Fruit fly (Drosophila melanogaster) whole organism, embryonic: ENCODE results near the gene CG4611.

Source experiments
- Antp ChIP-seq: fragments of 200-800 bp; sonication (Bioruptor generic); optimal IDR thresholded peaks from 3 replicates; lab custom pipeline; 2016; ENCODE audit warnings: missing biosample characterization, missing genetic modification characterization
- CG10321 ChIP-seq: fragments of 200-800 bp; sonication (Bioruptor generic); IDR thresholded peaks from 2 replicates; pipeline ENCODE4 v1.3.6; 2022; ENCODE audit warnings: missing biosample characterization, missing genetic modification characterization
- CG11247 ChIP-seq: fragments of 200-800 bp; sonication (Bioruptor generic); IDR thresholded peaks from 2 replicates; pipeline ENCODE4 v1.3.6; 2022; ENCODE audit warnings: missing biosample characterization, missing genetic modification characterization
- CG13123 ChIP-seq: fragments of 200-800 bp; sonication (Bioruptor generic); optimal IDR thresholded peaks from 2 replicates; lab custom pipeline; 2016; ENCODE audit warnings: missing biosample characterization, missing genetic modification characterization
- CG14441 ChIP-seq: fragments of 200-800 bp; sonication (Bioruptor generic); IDR thresholded peaks from 2 replicates; pipeline ENCODE4 v1.3.6; 2022; ENCODE audit warnings: missing biosample characterization, missing genetic modification characterization
- CG14860 ChIP-seq: fragments of 200-800 bp; sonication (Bioruptor generic); IDR thresholded peaks from 3 replicates; pipeline ENCODE4 v1.3.6; 2022; ENCODE audit warnings: missing biosample characterization, missing genetic modification characterization; ENCODE audit not compliant: partially characterized antibody
- CG15073 ChIP-seq: fragments of 200-800 bp; sonication (Bioruptor generic); optimal IDR thresholded peaks from 2 replicates; lab custom pipeline; 2016; ENCODE audit warnings: missing biosample characterization, missing genetic modification characterization
- CG15696 ChIP-seq: fragments of 200-800 bp; sonication (Bioruptor generic); optimal IDR thresholded peaks from 2 replicates; lab custom pipeline; 2019; ENCODE audit warnings: missing biosample characterization, mild to moderate bottlenecking, missing genetic modification characterization, moderate library complexity
- CG1792 ChIP-seq: fragments of 200-800 bp; sonication (Bioruptor generic); optimal IDR thresholded peaks from 2 replicates; lab custom pipeline; 2016; ENCODE audit warnings: missing biosample characterization, missing genetic modification characterization
- CG2199 ChIP-seq: fragments of 200-800 bp; sonication (Bioruptor generic); IDR thresholded peaks from 3 replicates; pipeline ENCODE4 v1.3.6; 2022; ENCODE audit warnings: missing biosample characterization, missing genetic modification characterization
- CG2889 ChIP-seq: fragments of 200-800 bp; sonication (Bioruptor generic); IDR thresholded peaks from 3 replicates; pipeline ENCODE4 v1.3.6; 2022; ENCODE audit warnings: missing biosample characterization, missing genetic modification characterization
- CG3065 ChIP-seq: fragments of 200-800 bp; sonication (Bioruptor generic); optimal IDR thresholded peaks from 2 replicates; lab custom pipeline; 2016; ENCODE audit warnings: missing biosample characterization, missing genetic modification characterization
- CG32532 ChIP-seq: fragments of 200-800 bp; sonication (Bioruptor generic); IDR thresholded peaks from 2 replicates; pipeline ENCODE4 v1.3.6; 2022; ENCODE audit warnings: missing biosample characterization, missing genetic modification characterization
- CG33557 ChIP-seq: fragments of 200-800 bp; sonication (Bioruptor generic); optimal IDR thresholded peaks from 2 replicates; lab custom pipeline; 2019; ENCODE audit warnings: missing biosample characterization, mild to moderate bottlenecking, missing genetic modification characterization, moderate library complexity
- CG4360 ChIP-seq: fragments of 200-800 bp; sonication (Bioruptor generic); IDR thresholded peaks from 2 replicates; pipeline ENCODE4 v1.3.6; 2022; ENCODE audit warnings: missing biosample characterization, missing genetic modification characterization
- CG9817 ChIP-seq: fragments of 200-800 bp; sonication (Bioruptor generic); optimal IDR thresholded peaks from 2 replicates; lab custom pipeline; 2018; ENCODE audit warnings: missing biosample characterization, mild to moderate bottlenecking, missing genetic modification characterization, moderate library complexity
- Dref ChIP-seq: fragments of 200-800 bp; sonication (Bioruptor generic); IDR thresholded peaks from 2 replicates; pipeline ENCODE4 v1.3.6; 2022; ENCODE audit warnings: missing biosample characterization, missing genetic modification characterization
- Ets65A ChIP-seq: fragments of 200-800 bp; sonication (Bioruptor generic); peaks from one replicate; lab custom pipeline; 2016; ENCODE audit warnings: missing biosample characterization, missing genetic modification characterization
- GATAe ChIP-seq: fragments of 200-800 bp; sonication (Bioruptor generic); conservative IDR thresholded peaks from 2 replicates; pipeline ENCODE4 v1.3.6; 2022; ENCODE audit warnings: missing biosample characterization, missing genetic modification characterization
- H15 ChIP-seq: fragments of 200-800 bp; sonication (Bioruptor generic); IDR thresholded peaks from 3 replicates; pipeline ENCODE4 v1.3.6; 2022; ENCODE audit warnings: missing biosample characterization, missing genetic modification characterization
- H2.0 ChIP-seq: fragments of 200-800 bp; sonication (Bioruptor generic); IDR thresholded peaks from 2 replicates; pipeline ENCODE4 v1.3.6; 2022; ENCODE audit warnings: missing biosample characterization, missing genetic modification characterization
- Hand ChIP-seq: fragments of 200-800 bp; sonication (Bioruptor generic); optimal IDR thresholded peaks from 2 replicates; lab custom pipeline; 2017; ENCODE audit warnings: mild to moderate bottlenecking, missing biosample characterization, missing genetic modification reagents, missing genetic modification characterization
- Hey ChIP-seq: fragments of 200-800 bp; sonication (Bioruptor generic); optimal IDR thresholded peaks from 3 replicates; lab custom pipeline; 2018; ENCODE audit warnings: missing biosample characterization, mild to moderate bottlenecking, missing genetic modification characterization
- Hr51 ChIP-seq, 2 experiments: fragments of 200-800 bp; sonication (Bioruptor generic); optimal IDR thresholded peaks; 2 replicates in 1 of 2; 3 replicates in 1 of 2; lab custom pipeline; 2016 to 2018; ENCODE audit warnings: missing biosample characterization in 2 of 2, missing genetic modification characterization in 2 of 2, mild to moderate bottlenecking in 1 of 2, moderate library complexity in 1 of 2
- Med ChIP-seq: fragments of 200-800 bp; sonication (Bioruptor generic); peaks from one replicate; lab custom pipeline; 2016; ENCODE audit warnings: missing biosample characterization, missing genetic modification characterization, mild to moderate bottlenecking, inconsistent platforms, moderate library complexity
- Nf-YC ChIP-seq: fragments of 200-800 bp; optimal IDR thresholded peaks from 3 replicates; lab custom pipeline; 2019; ENCODE audit warnings: missing biosample characterization, mild to moderate bottlenecking, missing genetic modification characterization, moderate library complexity
- Oli ChIP-seq: fragments of 200-800 bp; sonication (Bioruptor generic); optimal IDR thresholded peaks from 2 replicates; lab custom pipeline; 2018; ENCODE audit warnings: missing biosample characterization, mild to moderate bottlenecking, missing genetic modification characterization, moderate library complexity
- PHDP ChIP-seq: fragments of 200-800 bp; sonication (Bioruptor generic); optimal IDR thresholded peaks from 3 replicates; lab custom pipeline; 2018; ENCODE audit warnings: missing biosample characterization, mild to moderate bottlenecking, missing genetic modification characterization, moderate library complexity
- Sox102F ChIP-seq: fragments of 200-800 bp; sonication (Bioruptor generic); optimal IDR thresholded peaks from 2 replicates; lab custom pipeline; 2018; ENCODE audit warnings: missing biosample characterization, mild to moderate bottlenecking, missing genetic modification characterization, moderate library complexity
- aop ChIP-seq: fragments of 200-800 bp; sonication (Bioruptor generic); IDR thresholded peaks from 2 replicates; pipeline ENCODE4 v1.3.6; 2022; ENCODE audit warnings: missing biosample characterization, missing genetic modification characterization
- bcd ChIP-seq: fragments of 200-800 bp; sonication (Bioruptor generic); optimal IDR thresholded peaks from 2 replicates; lab custom pipeline; 2017; ENCODE audit warnings: missing biosample characterization, mild to moderate bottlenecking, missing genetic modification characterization
- cg ChIP-seq: fragments of 200-800 bp; sonication (Bioruptor generic); optimal IDR thresholded peaks from 3 replicates; lab custom pipeline; 2019; ENCODE audit warnings: missing biosample characterization, mild to moderate bottlenecking, missing genetic modification characterization, moderate library complexity
- chinmo ChIP-seq: fragments of 200-800 bp; sonication (Bioruptor generic); IDR thresholded peaks from 4 replicates; pipeline ENCODE4 v1.3.6; 2022; ENCODE audit warnings: missing biosample characterization, missing genetic modification characterization; ENCODE audit not compliant: partially characterized antibody
- ci ChIP-seq: fragments of 200-800 bp; sonication (Bioruptor generic); IDR thresholded peaks from 3 replicates; pipeline ENCODE4 v1.3.6; 2022; ENCODE audit warnings: missing biosample characterization, missing genetic modification characterization
- crol ChIP-seq: fragments of 200-800 bp; sonication (Bioruptor generic); IDR thresholded peaks from 2 replicates; pipeline ENCODE4 v1.3.6; 2022; ENCODE audit warnings: missing biosample characterization, missing genetic modification characterization
- cwo ChIP-seq: fragments of 200-800 bp; sonication (Bioruptor generic); optimal IDR thresholded peaks from 3 replicates; lab custom pipeline; 2017; ENCODE audit warnings: missing biosample characterization, missing genetic modification characterization, mild to moderate bottlenecking, moderate library complexity, missing genetic modification reagents
- dysf ChIP-seq: fragments of 200-800 bp; sonication (Bioruptor generic); IDR thresholded peaks from 3 replicates; pipeline ENCODE4 v1.3.6; 2022; ENCODE audit warnings: missing biosample characterization, missing genetic modification characterization
- gcm ChIP-seq: fragments of 200-800 bp; sonication (Bioruptor generic); optimal IDR thresholded peaks from 2 replicates; lab custom pipeline; 2019; ENCODE audit warnings: missing biosample characterization, mild to moderate bottlenecking, missing genetic modification characterization, moderate library complexity
- ham ChIP-seq: fragments of 200-800 bp; sonication (Bioruptor generic); IDR thresholded peaks from 2 replicates; pipeline ENCODE4 v1.3.6; 2022; ENCODE audit warnings: missing biosample characterization, missing genetic modification characterization
- hkb ChIP-seq, 2 experiments: fragments of 200-800 bp in 1 of 2; fragments of >200 bp in 1 of 2; sonication (Bioruptor generic) in 1 of 2; IDR thresholded peaks in 1 of 2; optimal IDR thresholded peaks in 1 of 2; 2 replicates each; pipeline versions ENCODE4 v1.3.6 to Lab custom; 2017 to 2022; ENCODE audit warnings: missing biosample characterization in 1 of 2, missing genetic modification characterization in 1 of 2
- klu ChIP-seq: fragments of 200-800 bp; sonication (Bioruptor generic); IDR thresholded peaks from 2 replicates; pipeline ENCODE4 v1.3.6; 2022; ENCODE audit warnings: missing biosample characterization, missing genetic modification characterization
- mam ChIP-seq: fragments of 200-800 bp; sonication (Bioruptor generic); optimal IDR thresholded peaks from 3 replicates; lab custom pipeline; 2016; ENCODE audit warnings: missing biosample characterization, missing genetic modification characterization
- otp ChIP-seq: fragments of 200-800 bp; sonication (Bioruptor generic); IDR thresholded peaks from 3 replicates; pipeline ENCODE4, ENCODE4 v1.3.6; 2022; ENCODE audit warnings: missing biosample characterization, missing genetic modification characterization
- pnt ChIP-seq: fragments of 200-800 bp; sonication (Bioruptor generic); optimal IDR thresholded peaks from 3 replicates; lab custom pipeline; 2016; ENCODE audit warnings: missing biosample characterization, missing genetic modification characterization
- pros ChIP-seq: fragments of 200-800 bp; sonication (Bioruptor generic); optimal IDR thresholded peaks from 3 replicates; lab custom pipeline; 2019; ENCODE audit warnings: missing biosample characterization, mild to moderate bottlenecking, missing genetic modification characterization, moderate library complexity
- shn ChIP-seq: fragments of 200-800 bp; sonication (Bioruptor generic); optimal IDR thresholded peaks from 3 replicates; lab custom pipeline; 2016; ENCODE audit warnings: missing biosample characterization, missing genetic modification characterization
- sna ChIP-seq: fragments of 200-800 bp; sonication (Bioruptor generic); IDR thresholded peaks from 2 replicates; pipeline ENCODE4 v1.3.6; 2022; ENCODE audit warnings: missing biosample characterization, missing genetic modification characterization; ENCODE audit not compliant: partially characterized antibody
- ssp ChIP-seq: fragments of 200-800 bp; sonication (Bioruptor generic); IDR thresholded peaks from 2 replicates; pipeline ENCODE4 v1.3.6; 2022; ENCODE audit warnings: missing biosample characterization, missing genetic modification characterization
- trem ChIP-seq: fragments of 200-800 bp; optimal IDR thresholded peaks from 3 replicates; lab custom pipeline; 2019; ENCODE audit warnings: missing biosample characterization, mild to moderate bottlenecking, missing genetic modification characterization, moderate library complexity
- trh ChIP-seq: fragments of 200-800 bp; sonication (Bioruptor generic); optimal IDR thresholded peaks from 2 replicates; lab custom pipeline; 2016; ENCODE audit warnings: missing biosample characterization, missing genetic modification characterization
- ttk ChIP-seq: fragments of 200-800 bp; sonication (Bioruptor generic); IDR thresholded peaks from 2 replicates; pipeline ENCODE4 v2.1.2; 2022; ENCODE audit warnings: missing biosample characterization, missing genetic modification characterization
- yki ChIP-seq: fragments of >200 bp; optimal IDR thresholded peaks from 3 replicates; lab custom pipeline; 2018

CG4611 gene

dm6 chr3L:5178903-5179302 is 42.7 kb downstream of the CG4611 start:
- 0 out of 4 replicates have a peak, but pooled peaks have one; percentile 23 for TF ChIP-seq chinmo (GFP tag; lab: Robert Waterston, UW)
- TF ChIP-seq CG10321 (GFP tag; lab: Robert Waterston, UW): 0 out of 2 replicates have a peak, but pooled peaks have one; percentile 5
- TF ChIP-seq CG2889 (GFP tag; lab: Robert Waterston, UW): no peak
- TF ChIP-seq CG2199 (GFP tag; lab: Robert Waterston, UW): no peak
- no peak for TF ChIP-seq otp
- 0 out of 2 replicates have a peak, but pooled peaks have one; percentile 35 for TF ChIP-seq CG32532 (GFP tag; lab: Robert Waterston, UW)
- TF ChIP-seq shn (GFP tag; lab: Kevin White, UChicago): no peak
- TF ChIP-seq cwo: peak; percentile 16
- no peak for TF ChIP-seq Antp (GFP tag; lab: Kevin White, UChicago)
- no peak for TF ChIP-seq Dref
- TF ChIP-seq CG1792 (GFP tag; lab: Kevin White, UChicago): no peak
- TF ChIP-seq gcm (GFP tag; lab: Kevin White, UChicago): peak; percentile 28
- peak; percentile 76 for TF ChIP-seq Hey (tag; lab: Kevin White, UChicago)
- no peak for TF ChIP-seq ham
- TF ChIP-seq H2.0 (GFP tag; lab: Robert Waterston, UW): no peak
- peak; percentile 72 for TF ChIP-seq Med
- no peak for TF ChIP-seq CG9817 (tag; lab: Kevin White, UChicago)
- TF ChIP-seq CG13123 (GFP tag; lab: Kevin White, UChicago): no peak
- no peak for TF ChIP-seq CG4360 (GFP tag; lab: Robert Waterston, UW)
- no peak for TF ChIP-seq PHDP (tag; lab: Kevin White, UChicago)
- TF ChIP-seq H15 (GFP tag; lab: Robert Waterston, UW): no peak
- no peak for TF ChIP-seq yki (lab: Kevin White, UChicago)
- no peak for TF ChIP-seq ssp (GFP tag; lab: Robert Waterston, UW)
- TF ChIP-seq pros (GFP tag; lab: Kevin White, UChicago): peak; percentile 4
- TF ChIP-seq crol (GFP tag; lab: Robert Waterston, UW): no peak
- TF ChIP-seq aop (GFP tag; lab: Robert Waterston, UW): no peak
- peak; percentile 32 for TF ChIP-seq cg
- TF ChIP-seq CG33557 (GFP tag; lab: Kevin White, UChicago): no peak
- no peak for TF ChIP-seq Hr51 (GFP tag; optimal IDR thresholded peaks at IDR 0.05; lab: Kevin White, UChicago)
- no peak for TF ChIP-seq Hand (GFP tag; lab: Kevin White, UChicago)
- TF ChIP-seq dysf (GFP tag; lab: Robert Waterston, UW): no peak
- no peak for TF ChIP-seq trem (tag; lab: Kevin White, UChicago)
- TF ChIP-seq mam (GFP tag; lab: Kevin White, UChicago): no peak
- TF ChIP-seq ttk (GFP tag; lab: Robert Waterston, UW): 0 out of 2 replicates have a peak, but pooled peaks have one; percentile 14
- no peak for TF ChIP-seq CG11247
- TF ChIP-seq Nf-YC (tag; lab: Kevin White, UChicago): peak; percentile 5
- TF ChIP-seq CG15073 (GFP tag; lab: Kevin White, UChicago): no peak
- peak; percentile 21 for TF ChIP-seq Ets65A (GFP tag; lab: Kevin White, UChicago)
- no peak for TF ChIP-seq Oli (tag; lab: Kevin White, UChicago)

- TF ChIP-seq CG14441 (peak; percentile 28; the same call in 1 of the 2 replicates), ci (GFP tag; lab: Robert Waterston, UW) (0 out of 3 replicates have a peak, but pooled peaks have one; percentile 42), CG14860 (GFP tag; lab: Robert Waterston, UW) (no peak), CG15073 (GFP tag; lab: Kevin White, UChicago) (no peak), bcd (GFP tag; lab: Kevin White, UChicago) (no peak), Sox102F (GFP tag; lab: Kevin White, UChicago) (peak; percentile 14), mam (GFP tag; lab: Kevin White, UChicago) (no peak), CG3065 (GFP tag; lab: Kevin White, UChicago) (no peak), pnt (GFP tag; lab: Kevin White, UChicago) (no peak), GATAe (GFP tag; lab: Robert Waterston, UW) (no peak), CG15696 (tag; lab: Kevin White, UChicago) (no peak), klu (GFP tag; lab: Robert Waterston, UW) (no peak), trh (GFP tag; lab: Kevin White, UChicago) (no peak), Oli (tag; lab: Kevin White, UChicago) (no peak), sna (no peak), hkb (optimal IDR thresholded peaks at IDR 0.05; lab: Kevin White, UChicago) (no peak), hkb (GFP tag; IDR thresholded peaks at IDR 0.05; lab: Robert Waterston, UW) (no peak)
Measured at dm6 chr3L:5180179-5180578, 44.0 kb downstream of the CG4611 start.
